Fruit fly (Drosophila melanogaster): Measurements from ENCODE around the gene Osbp.

DNA sequence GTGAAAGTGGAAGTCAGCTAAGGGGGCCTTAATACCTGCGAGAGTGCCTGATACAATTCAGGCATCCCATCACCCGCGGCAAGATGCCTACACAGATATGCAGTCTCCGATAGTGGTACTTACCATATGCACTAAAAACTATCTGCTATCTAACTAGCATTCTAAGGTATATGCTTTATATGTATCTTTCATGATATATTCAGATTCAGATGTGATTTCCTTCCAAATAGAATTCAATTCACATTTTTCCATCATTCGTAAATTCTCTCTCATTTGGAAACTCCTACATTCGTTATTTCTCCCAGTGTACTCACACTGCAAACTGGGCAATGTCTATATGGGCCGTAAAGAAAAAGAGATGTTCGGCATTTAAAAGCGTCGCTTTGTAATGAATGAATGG lies 51.6 kb downstream of the Osbp start:
- TF ChIP-seq Dll (optimal IDR thresholded peaks at IDR 0.05) (no peak), CG8478 (optimal IDR thresholded peaks at IDR 0.05) (no peak)
